Fruit fly (Drosophila melanogaster) whole organism, pupa: ENCODE results near the gene Cyp304a1.

Experiments
- CG17806 ChIP-seq: fragments of 200-800 bp; sonication (Bioruptor generic); optimal IDR thresholded peaks from 2 replicates; lab custom pipeline; 2018; ENCODE audit warnings: missing biosample characterization, mild to moderate bottlenecking, missing genetic modification characterization, moderate library complexity
- Ets98B ChIP-seq: fragments of 200-800 bp; sonication (Bioruptor generic); IDR thresholded peaks from 2 replicates; pipeline ENCODE4 v1.3.6; 2022; ENCODE audit warnings: missing biosample characterization, missing genetic modification characterization
- Pif1B ChIP-seq: fragments of 200-800 bp; sonication (Bioruptor generic); optimal IDR thresholded peaks from 3 replicates; lab custom pipeline; 2016; ENCODE audit warnings: missing biosample characterization, missing genetic modification characterization

DNA sequence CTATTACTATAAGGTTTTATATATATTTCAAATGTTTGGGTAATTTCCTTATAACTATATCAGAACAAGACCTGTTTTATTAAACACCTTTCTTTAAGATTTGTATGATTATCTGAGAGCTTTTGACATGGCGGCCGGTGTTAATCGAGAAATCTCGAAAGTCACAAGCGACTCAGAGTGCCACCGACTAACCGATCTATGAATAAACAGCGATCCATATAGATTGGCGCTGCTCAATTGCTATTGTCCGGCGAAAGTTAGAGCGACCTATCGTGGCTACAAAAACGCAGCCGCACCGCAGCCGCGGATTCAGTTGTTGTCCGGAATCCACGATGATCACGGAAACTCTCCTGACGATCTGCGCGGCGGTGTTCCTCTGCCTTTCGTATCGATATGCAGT, at the start of gene Cyp304a1:
- TF ChIP-seq Pif1B (GFP tag; lab: Kevin White, UChicago): no peak
- no peak for TF ChIP-seq CG17806 (tag; lab: Kevin White, UChicago)
- TF ChIP-seq Ets98B (GFP tag; lab: Robert Waterston, UW): no peak
